Fruit fly (Drosophila melanogaster) whole organism, wandering third instar larva: ENCODE data around the gene CG7810.
A peak's percentile ranks its signal among the peaks of the same experiment; 100 is the strongest.

Source experiments
- Abd-B ChIP-seq: fragments of >200 bp; optimal IDR thresholded peaks from 2 replicates; lab custom pipeline; 2017; ENCODE audit warnings: missing biosample characterization, missing genetic modification characterization
- CG32264 ChIP-seq: fragments of 200-800 bp; sonication (Bioruptor generic); optimal IDR thresholded peaks from 2 replicates; lab custom pipeline; 2016; ENCODE audit warnings: missing biosample characterization, missing genetic modification characterization
- CrebA ChIP-seq: fragments of 200-800 bp; sonication (Bioruptor generic); optimal IDR thresholded peaks from 2 replicates; lab custom pipeline; 2016; ENCODE audit warnings: missing biosample characterization, mild to moderate bottlenecking, missing genetic modification characterization, borderline replicate concordance
- Dfd ChIP-seq: fragments of >200 bp; optimal IDR thresholded peaks from 2 replicates; lab custom pipeline; 2017; ENCODE audit warnings: missing biosample characterization, missing genetic modification characterization
- Dif ChIP-seq: fragments of 200-275, 200-300 bp; sonication (Bioruptor generic); optimal IDR thresholded peaks from 2 replicates; lab custom pipeline; 2018; ENCODE audit warnings: missing biosample characterization, missing genetic modification characterization; ENCODE audit not compliant: partially characterized antibody
- GATAd ChIP-seq: sonication (Bioruptor generic); optimal IDR thresholded peaks from 2 replicates; lab custom pipeline; 2016; ENCODE audit warnings: missing biosample characterization, missing genetic modification characterization
- HLH106 ChIP-seq: fragments of 200-800 bp; optimal IDR thresholded peaks from 3 replicates; lab custom pipeline; 2019; ENCODE audit warnings: missing biosample characterization, mild to moderate bottlenecking, missing genetic modification characterization, moderate library complexity
- Hnf4 ChIP-seq: fragments of 200-800 bp; sonication (Bioruptor generic); optimal IDR thresholded peaks from 2 replicates; lab custom pipeline; 2016; ENCODE audit warnings: missing biosample characterization, mild to moderate bottlenecking, missing genetic modification characterization
- Hr78 ChIP-seq: fragments of >200 bp; optimal IDR thresholded peaks from 2 replicates; lab custom pipeline; 2017; ENCODE audit warnings: missing biosample characterization, missing genetic modification characterization
- Hr83 ChIP-seq: fragments of 200-300 bp; sonication (Bioruptor generic); optimal IDR thresholded peaks from 2 replicates; lab custom pipeline; 2016; ENCODE audit warnings: missing biosample characterization, mild to moderate bottlenecking, missing genetic modification characterization, moderate library complexity; ENCODE audit not compliant: poor library complexity, severe bottlenecking
- Jra ChIP-seq: sonication (Bioruptor generic); optimal IDR thresholded peaks from 2 replicates; lab custom pipeline; 2016; ENCODE audit warnings: missing biosample characterization, missing genetic modification characterization
- Mio ChIP-seq: sonication (Bioruptor generic); optimal IDR thresholded peaks from 2 replicates; lab custom pipeline; 2016; ENCODE audit warnings: missing biosample characterization, missing genetic modification characterization
- Myc ChIP-seq: fragments of >200 bp; optimal IDR thresholded peaks from 2 replicates; lab custom pipeline; 2017
- Rel ChIP-seq, 2 experiments: fragments of 200-800 bp; sonication (Bioruptor generic) in 1 of 2; optimal IDR thresholded peaks; 2 replicates in 1 of 2; 3 replicates in 1 of 2; lab custom pipeline; 2016 to 2019; ENCODE audit warnings: mild to moderate bottlenecking in 2 of 2, missing biosample characterization in 2 of 2, missing genetic modification characterization in 2 of 2, moderate library complexity in 1 of 2
- Sp1 ChIP-seq: fragments of 200-800 bp; sonication (Bioruptor generic); optimal IDR thresholded peaks from 3 replicates; lab custom pipeline; 2019; ENCODE audit warnings: missing biosample characterization, mild to moderate bottlenecking, missing genetic modification characterization, moderate library complexity
- Vsx2 ChIP-seq: fragments of 200-300, 225-300 bp; sonication (Bioruptor generic); optimal IDR thresholded peaks from 2 replicates; lab custom pipeline; 2018; ENCODE audit warnings: missing biosample characterization, missing genetic modification characterization; ENCODE audit not compliant: partially characterized antibody
- brk ChIP-seq: fragments of 200-800 bp; sonication (Bioruptor generic); optimal IDR thresholded peaks from 2 replicates; lab custom pipeline; 2016; ENCODE audit warnings: missing biosample characterization, mild to moderate bottlenecking, missing genetic modification characterization
- dl ChIP-seq, 2 experiments: fragments of 175-275, 200-275 bp in 1 of 2; fragments of 200-275 bp in 1 of 2; sonication (Bioruptor generic); optimal IDR thresholded peaks; lab custom pipeline; 2018; ENCODE audit warnings: mild to moderate bottlenecking in 2 of 2, missing biosample characterization in 2 of 2, missing genetic modification characterization in 2 of 2, moderate library complexity in 2 of 2; ENCODE audit not compliant: partially characterized antibody in 2 of 2, insufficient read depth in 1 of 2
- dmrt93B ChIP-seq: fragments of 200-800 bp; sonication (Bioruptor generic); optimal IDR thresholded peaks from 2 replicates; lab custom pipeline; 2018; ENCODE audit warnings: missing biosample characterization, mild to moderate bottlenecking, missing genetic modification characterization
- dsf ChIP-seq: sonication (Bioruptor generic); optimal IDR thresholded peaks from 2 replicates; lab custom pipeline; 2016; ENCODE audit warnings: missing biosample characterization, missing genetic modification characterization, borderline replicate concordance
- ey ChIP-seq: fragments of 200-800 bp; sonication (Bioruptor generic); optimal IDR thresholded peaks from 2 replicates; lab custom pipeline; 2016; ENCODE audit warnings: missing biosample characterization, missing genetic modification characterization
- fru ChIP-seq: fragments of 200-800 bp; sonication (Bioruptor generic); optimal IDR thresholded peaks from 3 replicates; lab custom pipeline; 2016; ENCODE audit warnings: missing biosample characterization, mild to moderate bottlenecking, missing genetic modification characterization
- h ChIP-seq: fragments of 200-800 bp; sonication (Bioruptor generic); optimal IDR thresholded peaks from 3 replicates; lab custom pipeline; 2016; ENCODE audit warnings: missing biosample characterization, mild to moderate bottlenecking, missing genetic modification characterization
- jim ChIP-seq: fragments of 175-275, 200-325 bp; sonication (Bioruptor generic); optimal IDR thresholded peaks from 2 replicates; lab custom pipeline; 2016; ENCODE audit warnings: missing biosample characterization, mild to moderate bottlenecking, missing genetic modification characterization
- pan ChIP-seq: fragments of >200 bp; optimal IDR thresholded peaks from 2 replicates; lab custom pipeline; 2017
- psq ChIP-seq: fragments of 200-800 bp; sonication (Bioruptor generic); optimal IDR thresholded peaks from 3 replicates; lab custom pipeline; 2017; ENCODE audit warnings: missing biosample characterization, mild to moderate bottlenecking, missing genetic modification characterization, moderate library complexity
- rgr ChIP-seq: fragments of 200-800 bp; sonication (Bioruptor generic); optimal IDR thresholded peaks from 3 replicates; lab custom pipeline; 2016; ENCODE audit warnings: missing biosample characterization, mild to moderate bottlenecking, missing genetic modification characterization
- sage ChIP-seq: fragments of 200-800 bp; sonication (Bioruptor generic); optimal IDR thresholded peaks from 2 replicates; lab custom pipeline; 2016; ENCODE audit warnings: missing biosample characterization, mild to moderate bottlenecking, missing genetic modification characterization
- sv ChIP-seq: fragments of 200-800 bp; sonication (Bioruptor generic); optimal IDR thresholded peaks from 3 replicates; lab custom pipeline; 2016; ENCODE audit warnings: missing biosample characterization, missing genetic modification characterization
- tai ChIP-seq: sonication (Bioruptor generic); optimal IDR thresholded peaks from 2 replicates; lab custom pipeline; 2016; ENCODE audit warnings: missing biosample characterization, missing genetic modification characterization
- usp ChIP-seq: fragments of >200 bp; optimal IDR thresholded peaks from 2 replicates; lab custom pipeline; 2017; ENCODE audit warnings: missing biosample characterization, missing genetic modification characterization

The CG7810 gene

DNA sequence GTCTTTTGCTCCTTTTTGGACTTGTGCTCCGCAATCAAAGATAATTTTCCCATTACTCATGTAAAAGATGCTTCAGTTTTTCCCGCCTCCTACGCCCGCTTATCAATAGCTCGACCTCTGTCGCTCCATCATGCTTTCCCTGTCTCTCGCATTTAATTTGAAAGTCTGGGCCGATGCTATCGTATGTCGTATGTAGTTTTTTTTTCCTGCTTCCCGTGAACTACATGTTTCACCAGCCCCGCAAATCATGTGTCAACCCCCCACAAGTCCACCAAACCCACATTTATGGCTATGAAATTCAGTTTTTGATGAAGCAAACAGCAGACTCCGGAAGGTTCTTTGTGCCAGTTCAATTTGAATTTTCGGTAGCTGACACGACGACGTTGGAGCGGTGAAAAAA is 31.4 kb upstream of the CG7810 start, which contains the start of gene CG14273:
CG14273 (plus strand) TSS at position 301 of the 400 bp plus-strand sequence.
- TF ChIP-seq GATAd (GFP tag; lab: Kevin White, UChicago) (no peak), ey (no peak), tai (no peak), brk (no peak), Abd-B (GFP tag; lab: Kevin White, UChicago) (no peak), jim (GFP tag; lab: Kevin White, UChicago) (no peak), pan (no peak), Jra (GFP tag; lab: Kevin White, UChicago) (no peak), Vsx2 (GFP tag; lab: Kevin White, UChicago) (no peak), Dfd (no peak), rgr (GFP tag; lab: Kevin White, UChicago) (no peak), dl (GFP tag; optimal IDR thresholded peaks at IDR 0.05; lab: Kevin White, UChicago; ENCODE audit: insufficient read depth in 1 of 2, partially characterized antibody in 2 of 2) (no peak)

DNA sequence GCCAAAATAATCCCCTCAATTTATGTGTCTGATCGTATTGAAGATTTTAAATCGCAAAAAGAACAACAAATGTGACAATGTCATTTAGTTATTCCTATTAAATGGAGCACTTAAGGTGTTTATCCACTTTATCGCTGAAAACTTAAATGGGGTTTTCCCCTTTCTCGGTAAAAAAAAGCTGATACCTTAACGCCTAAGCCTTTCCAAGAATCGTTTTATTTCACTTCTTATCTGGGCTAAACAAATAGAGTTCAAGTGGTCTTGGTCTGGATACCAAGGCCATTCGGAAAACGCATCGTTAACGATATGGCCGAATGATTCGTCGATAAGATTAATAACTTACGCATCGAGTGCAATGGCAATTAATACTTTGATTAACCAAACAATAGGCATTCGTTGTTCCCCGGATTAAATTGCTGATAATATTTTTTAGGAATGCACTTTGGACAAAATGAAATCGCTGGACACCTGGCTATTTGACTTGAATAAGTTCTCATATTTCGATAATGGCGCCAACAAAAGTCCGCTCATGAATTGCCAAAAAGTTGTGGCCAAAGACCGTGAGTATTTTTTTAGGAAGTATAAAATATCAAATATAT is 28.9 kb upstream of the CG7810 start:
- TF ChIP-seq Jra (GFP tag; lab: Kevin White, UChicago) (no peak), usp (GFP tag; lab: Kevin White, UChicago) (no peak), Rel (GFP tag; optimal IDR thresholded peaks at IDR 0.05; lab: Kevin White, UChicago) (no peak), Rel (tag; optimal IDR thresholded peaks at IDR 0.05; lab: Kevin White, UChicago) (peak; percentile 96)

DNA sequence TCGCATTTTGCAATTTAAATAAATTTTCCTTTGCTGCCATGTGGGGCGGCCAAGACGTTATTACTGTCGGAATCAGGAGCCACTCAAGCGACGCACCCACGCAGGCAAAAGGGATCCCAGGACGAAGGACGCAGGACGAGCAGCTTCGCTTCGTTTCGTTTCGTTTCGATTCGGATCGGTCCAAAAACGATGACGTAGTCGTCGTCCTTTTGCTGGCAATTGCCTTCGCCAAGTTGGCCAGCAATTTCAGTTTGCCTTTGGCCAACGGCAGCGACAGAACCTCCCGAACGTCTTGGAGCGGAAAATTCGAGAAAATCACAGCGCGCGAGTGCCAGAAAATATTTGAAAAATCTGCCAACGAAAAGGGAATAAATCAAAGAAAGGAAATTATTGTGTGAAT is 27.0 kb upstream of the CG7810 start, which contains the start of gene witty:
witty (plus strand) TSS at position 249 of the 400 bp plus-strand sequence.
- no peak for TF ChIP-seq sage (GFP tag; lab: Kevin White, UChicago)
- TF ChIP-seq Abd-B (GFP tag; lab: Kevin White, UChicago), result no peak
- TF ChIP-seq usp (GFP tag; lab: Kevin White, UChicago), result no peak
- TF ChIP-seq tai, result no peak
- no peak for TF ChIP-seq brk
- no peak for TF ChIP-seq HLH106 (tag; lab: Kevin White, UChicago)
- no peak for TF ChIP-seq dmrt93B (GFP tag; lab: Kevin White, UChicago)
- TF ChIP-seq Myc, result no peak
- no peak for TF ChIP-seq fru
- TF ChIP-seq Dfd, result no peak
- TF ChIP-seq psq (GFP tag; lab: Kevin White, UChicago), result no peak
- TF ChIP-seq sv (GFP tag; lab: Kevin White, UChicago), result no peak
- TF ChIP-seq dsf (GFP tag; lab: Kevin White, UChicago), result no peak
- TF ChIP-seq Mio, result no peak
- TF ChIP-seq CG32264 (GFP tag; lab: Kevin White, UChicago), result no peak
- no peak for TF ChIP-seq Hr83 (GFP tag; lab: Kevin White, UChicago)
- TF ChIP-seq Hr78 (GFP tag; lab: Kevin White, UChicago), result no peak
- TF ChIP-seq Dif (GFP tag; lab: Kevin White, UChicago), result no peak
- no peak for TF ChIP-seq h
- no peak for TF ChIP-seq CrebA

DNA sequence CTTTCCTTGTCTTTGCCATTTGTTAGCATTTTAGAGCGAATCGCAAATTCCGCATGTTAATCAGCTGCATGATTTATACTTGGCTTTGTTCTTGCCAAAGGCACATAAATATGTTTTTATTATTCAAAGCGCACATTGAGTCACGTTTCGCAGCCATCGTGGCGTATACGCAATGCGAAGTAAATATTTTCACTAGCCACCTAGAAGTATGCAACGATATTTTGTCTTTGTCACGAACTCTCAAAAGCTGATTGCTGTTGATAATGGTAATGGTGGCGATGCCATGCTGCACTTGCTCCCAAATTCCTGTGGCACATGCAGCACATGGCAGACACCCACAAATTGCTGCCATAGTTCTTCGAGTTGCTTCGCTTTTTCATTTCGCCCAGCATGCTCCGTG is 23.7 kb upstream of the CG7810 start:
- TF ChIP-seq Sp1 (GFP tag; lab: Kevin White, UChicago) (no peak), CG32264 (GFP tag; lab: Kevin White, UChicago) (no peak), Hnf4 (GFP tag; lab: Kevin White, UChicago) (no peak), Myc (peak; percentile 2), Rel (GFP tag; optimal IDR thresholded peaks at IDR 0.05; lab: Kevin White, UChicago) (no peak), Rel (tag; optimal IDR thresholded peaks at IDR 0.05; lab: Kevin White, UChicago) (no peak), Hr83 (GFP tag; lab: Kevin White, UChicago) (no peak), Dfd (no peak), brk (no peak), Dif (GFP tag; lab: Kevin White, UChicago) (peak; percentile 76)

DNA sequence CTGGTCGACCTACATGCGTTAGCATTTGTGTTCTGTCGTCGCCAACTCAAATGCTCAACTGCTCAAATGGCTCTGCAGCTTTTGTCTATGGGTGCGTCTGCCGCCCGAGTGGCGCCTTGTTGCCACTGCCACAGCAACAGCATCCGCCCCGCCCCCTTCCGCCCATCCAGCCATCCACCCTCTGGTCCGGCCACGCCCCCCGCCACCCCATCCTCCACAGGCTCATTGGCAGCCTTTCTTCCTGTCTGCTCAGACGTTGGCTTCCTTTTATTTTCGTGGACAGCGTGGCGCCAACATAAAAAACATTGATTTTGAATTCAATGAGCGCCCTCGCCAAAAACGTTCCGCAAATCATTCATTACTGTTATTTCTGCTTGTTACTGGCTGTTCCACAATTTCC is 22.6 kb upstream of the CG7810 start:
- TF ChIP-seq Abd-B (GFP tag; lab: Kevin White, UChicago), result no peak
- TF ChIP-seq Dfd, result peak; percentile 97
- no peak for TF ChIP-seq rgr (GFP tag; lab: Kevin White, UChicago)
- TF ChIP-seq psq (GFP tag; lab: Kevin White, UChicago), result no peak
- TF ChIP-seq ey, result no peak
